Worm (Caenorhabditis elegans): ENCODE results near the gene cng-3.
A peak's percentile ranks its signal among the peaks of the same experiment; 100 is the strongest.

DNA sequence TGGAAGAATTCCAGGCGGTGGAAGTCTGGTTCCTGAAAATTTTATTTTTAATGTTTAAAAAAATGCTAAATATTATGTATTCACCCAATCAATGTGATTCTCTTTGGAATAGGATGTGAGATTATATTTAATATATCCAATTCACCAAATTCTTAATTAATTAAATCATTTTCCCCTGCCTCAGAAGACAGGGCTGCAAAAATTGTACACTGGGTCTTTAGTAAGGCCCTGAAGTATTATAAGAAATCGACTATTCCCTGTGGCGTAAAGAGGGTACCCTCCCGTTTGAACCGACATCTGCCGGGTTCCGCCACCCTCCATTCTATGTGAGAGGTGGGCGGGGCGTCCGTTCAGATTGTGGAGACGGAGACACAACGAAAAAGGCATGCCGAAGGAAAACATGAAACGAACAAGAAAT, 30.4 kb upstream of the cng-3 start:
- TF ChIP-seq ama-1 (optimal IDR thresholded peaks at IDR 0.05) (peak; percentile 67), K09A11.1 (tag; optimal IDR thresholded peaks at IDR 0.05; ENCODE audit: insufficient read depth) (no peak), eyg-1 (tag; optimal IDR thresholded peaks at IDR 0.05) (no peak)

Measured in whole organism, late embryonic.